Worm (Caenorhabditis elegans) whole organism, L4 larva: ENCODE data around the gene cyp-32A1.
A peak's percentile ranks its signal among the peaks of the same experiment; 100 is the strongest.

Experiments
- D1046.2 ChIP-seq: fragments of 200-800 bp; sonication (Bioruptor generic); IDR thresholded peaks from 2 replicates; pipeline ENCODE4 v1.3.6; 2022; ENCODE audit warnings: missing genetic modification characterization, missing compliant biosample characterization
- F10B5.3 ChIP-seq: sonication (generic microtip); optimal IDR thresholded peaks from 2 replicates; lab custom pipeline; 2016; ENCODE audit warnings: mild to moderate bottlenecking, missing genetic modification characterization, missing compliant biosample characterization
- F37D6.2 ChIP-seq: sonication (generic microtip); optimal IDR thresholded peaks from 2 replicates; lab custom pipeline; 2016; ENCODE audit warnings: mild to moderate bottlenecking, missing genetic modification characterization, missing compliant biosample characterization
- F49E8.2 ChIP-seq: sonication (generic microtip); optimal IDR thresholded peaks from 2 replicates; lab custom pipeline; 2016; ENCODE audit warnings: missing compliant biosample characterization, mild to moderate bottlenecking, missing genetic modification characterization, borderline replicate concordance
- R02D3.7 ChIP-seq: fragments of 150-350 bp; sonication (generic microtip); optimal IDR thresholded peaks from 3 replicates; lab custom pipeline; 2014; ENCODE audit warnings: missing biosample characterization, missing genetic modification characterization
- Y75B8A.6 ChIP-seq: fragments of 200-800 bp; sonication (Bioruptor generic); IDR thresholded peaks from 2 replicates; pipeline ENCODE4 v1.3.6; 2022; ENCODE audit warnings: missing genetic modification reagents, missing genetic modification characterization, missing compliant biosample characterization
- aha-1 ChIP-seq: fragments of 150-350 bp; peaks from one replicate; lab custom pipeline; 2014; ENCODE audit warnings: missing biosample characterization, missing genetic modification characterization
- ceh-20 ChIP-seq: fragments of 200-800 bp; sonication (Bioruptor generic); IDR thresholded peaks from 2 replicates; pipeline ENCODE4 v1.3.6; 2022; ENCODE audit warnings: missing genetic modification reagents, missing genetic modification characterization, missing compliant biosample characterization
- ceh-44 ChIP-seq: fragments of 200-800 bp; sonication (Bioruptor generic); IDR thresholded peaks from 2 replicates; pipeline ENCODE4 v1.3.6; 2022; ENCODE audit warnings: missing genetic modification reagents, missing genetic modification characterization, missing compliant biosample characterization
- cey-2 ChIP-seq: sonication (generic microtip); optimal IDR thresholded peaks from 3 replicates; lab custom pipeline; 2017; ENCODE audit warnings: missing genetic modification characterization, mild to moderate bottlenecking, missing compliant biosample characterization, antibody characterized with exemption, borderline replicate concordance; ENCODE audit not compliant: insufficient read depth
- ctbp-1 ChIP-seq: fragments of 200-800 bp; sonication (Bioruptor generic); IDR thresholded peaks from 2 replicates; pipeline ENCODE4 v1.3.6; 2022; ENCODE audit warnings: missing genetic modification reagents, missing genetic modification characterization, missing compliant biosample characterization
- daf-8 ChIP-seq: fragments of 200-800 bp; sonication (Bioruptor generic); IDR thresholded peaks from 2 replicates; pipeline ENCODE4 v1.3.6; 2022; ENCODE audit warnings: missing genetic modification characterization, missing compliant biosample characterization
- dmd-6 ChIP-seq: fragments of 200-800 bp; sonication (Bioruptor generic); IDR thresholded peaks from 2 replicates; pipeline ENCODE4 v1.3.6; 2022; ENCODE audit warnings: missing genetic modification reagents, missing genetic modification characterization, missing compliant biosample characterization
- duxl-1 ChIP-seq: sonication (generic microtip); optimal IDR thresholded peaks from 2 replicates; lab custom pipeline; 2016; ENCODE audit warnings: mild to moderate bottlenecking, missing genetic modification characterization, moderate library complexity, missing compliant biosample characterization; ENCODE audit not compliant: poor library complexity
- egl-27 ChIP-seq: sonication (generic microtip); optimal IDR thresholded peaks from 3 replicates; lab custom pipeline; 2017; ENCODE audit warnings: missing biosample characterization, missing genetic modification reagents, missing genetic modification characterization
- egl-43 ChIP-seq: fragments of 200-800 bp; sonication (Bioruptor generic); IDR thresholded peaks from 2 replicates; pipeline ENCODE4 v1.3.6; 2022; ENCODE audit warnings: missing genetic modification reagents, missing genetic modification characterization, missing compliant biosample characterization
- fos-1 ChIP-seq: fragments of 150-350 bp; optimal IDR thresholded peaks from 2 replicates; lab custom pipeline; 2014; ENCODE audit warnings: missing biosample characterization, missing genetic modification characterization
- lin-13 ChIP-seq: fragments of 150-350 bp; optimal IDR thresholded peaks from 2 replicates; lab custom pipeline; 2014; ENCODE audit warnings: missing biosample characterization, missing genetic modification reagents, missing genetic modification characterization
- lin-38 ChIP-seq: fragments of 200-800 bp; sonication (Bioruptor generic); IDR thresholded peaks from 2 replicates; pipeline ENCODE4 v1.3.6; 2022; ENCODE audit warnings: missing genetic modification reagents, missing genetic modification characterization, missing compliant biosample characterization
- madf-5 ChIP-seq, 2 experiments: fragments of 200-800 bp; sonication (Bioruptor generic); IDR thresholded peaks; 2 replicates each; pipeline ENCODE4 v1.3.6; 2022; ENCODE audit warnings: missing compliant biosample characterization in 2 of 2, missing genetic modification characterization in 2 of 2
- mdl-1 ChIP-seq, 2 experiments: fragments of 150-350 bp in 1 of 2; sonication (generic microtip) in 1 of 2; optimal IDR thresholded peaks; 2 replicates each; lab custom pipeline; 2014 to 2017; ENCODE audit warnings: missing biosample characterization in 2 of 2, missing genetic modification characterization in 2 of 2
- mep-1 ChIP-seq: fragments of 150-350 bp; sonication (generic microtip); optimal IDR thresholded peaks from 3 replicates; lab custom pipeline; 2014; ENCODE audit warnings: missing biosample characterization, missing genetic modification characterization
- nhr-10 ChIP-seq: fragments of 150-350 bp; optimal IDR thresholded peaks from 2 replicates; lab custom pipeline; 2014; ENCODE audit warnings: missing biosample characterization, missing genetic modification characterization
- nhr-102 ChIP-seq: sonication (generic microtip); optimal IDR thresholded peaks from 2 replicates; lab custom pipeline; 2016; ENCODE audit warnings: mild to moderate bottlenecking, missing genetic modification characterization, moderate library complexity, missing compliant biosample characterization
- nhr-237 ChIP-seq: sonication (generic microtip); optimal IDR thresholded peaks from 2 replicates; lab custom pipeline; 2017; ENCODE audit warnings: missing biosample characterization, missing genetic modification characterization
- nhr-28 ChIP-seq: fragments of 150-350 bp; optimal IDR thresholded peaks from 2 replicates; lab custom pipeline; 2014; ENCODE audit warnings: missing biosample characterization, missing genetic modification characterization
- nhr-41 ChIP-seq: fragments of 200-800 bp; sonication (Bioruptor generic); IDR thresholded peaks from 2 replicates; pipeline ENCODE4 v1.3.6; 2022; ENCODE audit warnings: missing genetic modification reagents, missing genetic modification characterization, missing compliant biosample characterization
- nhr-6 ChIP-seq: fragments of 150-350 bp; optimal IDR thresholded peaks from 2 replicates; lab custom pipeline; 2014; ENCODE audit warnings: missing biosample characterization, missing genetic modification characterization
- nhr-76 ChIP-seq: fragments of 150-350 bp; optimal IDR thresholded peaks from 2 replicates; lab custom pipeline; 2014; ENCODE audit warnings: missing biosample characterization, missing genetic modification characterization
- pha-4 ChIP-seq, 2 experiments: fragments of 150-350 bp in 1 of 2; fragments of 200-800 bp in 1 of 2; sonication (Bioruptor generic) in 1 of 2; IDR thresholded peaks in 1 of 2; optimal IDR thresholded peaks in 1 of 2; 2 replicates each; pipeline versions ENCODE4 v1.3.6 to Lab custom; 2014 to 2022; ENCODE audit warnings: missing genetic modification characterization in 2 of 2, missing genetic modification reagents in 2 of 2, missing biosample characterization in 1 of 2, missing compliant biosample characterization in 1 of 2
- snpc-4 ChIP-seq: fragments of 150-350 bp; optimal IDR thresholded peaks from 2 replicates; lab custom pipeline; 2014; ENCODE audit warnings: missing biosample characterization, missing genetic modification characterization
- tra-1 ChIP-seq: fragments of 200-800 bp; sonication (Bioruptor generic); IDR thresholded peaks from 2 replicates; pipeline ENCODE4 v1.3.6; 2022; ENCODE audit warnings: missing genetic modification reagents, missing genetic modification characterization, missing compliant biosample characterization
- unc-130 ChIP-seq: sonication (generic microtip); optimal IDR thresholded peaks from 2 replicates; lab custom pipeline; 2016; ENCODE audit warnings: missing genetic modification reagents, missing genetic modification characterization, missing compliant biosample characterization
- unc-62 ChIP-seq, 3 experiments: fragments of 150-350 bp in 1 of 3; sonication (generic microtip); optimal IDR thresholded peaks in 2 of 3; peaks in 1 of 3; 1 replicate in 1 of 3; 2 replicates in 2 of 3; lab custom pipeline; 2014 to 2017; ENCODE audit warnings: missing biosample characterization in 3 of 3, missing genetic modification characterization in 3 of 3, missing genetic modification reagents in 3 of 3, missing genotype in 1 of 3
- vab-7 ChIP-seq: fragments of 200-800 bp; sonication (Bioruptor generic); IDR thresholded peaks from 2 replicates; pipeline ENCODE4 v1.3.6; 2022; ENCODE audit warnings: missing genetic modification reagents, missing genetic modification characterization, missing compliant biosample characterization
- zfp-2 ChIP-seq: sonication (generic microtip); optimal IDR thresholded peaks from 2 replicates; lab custom pipeline; 2016; ENCODE audit warnings: mild to moderate bottlenecking, missing genetic modification characterization, missing compliant biosample characterization
- ztf-11 ChIP-seq: fragments of 150-350 bp; optimal IDR thresholded peaks from 2 replicates; lab custom pipeline; 2014; ENCODE audit warnings: missing biosample characterization, missing genetic modification characterization

cyp-32A1 gene

DNA sequence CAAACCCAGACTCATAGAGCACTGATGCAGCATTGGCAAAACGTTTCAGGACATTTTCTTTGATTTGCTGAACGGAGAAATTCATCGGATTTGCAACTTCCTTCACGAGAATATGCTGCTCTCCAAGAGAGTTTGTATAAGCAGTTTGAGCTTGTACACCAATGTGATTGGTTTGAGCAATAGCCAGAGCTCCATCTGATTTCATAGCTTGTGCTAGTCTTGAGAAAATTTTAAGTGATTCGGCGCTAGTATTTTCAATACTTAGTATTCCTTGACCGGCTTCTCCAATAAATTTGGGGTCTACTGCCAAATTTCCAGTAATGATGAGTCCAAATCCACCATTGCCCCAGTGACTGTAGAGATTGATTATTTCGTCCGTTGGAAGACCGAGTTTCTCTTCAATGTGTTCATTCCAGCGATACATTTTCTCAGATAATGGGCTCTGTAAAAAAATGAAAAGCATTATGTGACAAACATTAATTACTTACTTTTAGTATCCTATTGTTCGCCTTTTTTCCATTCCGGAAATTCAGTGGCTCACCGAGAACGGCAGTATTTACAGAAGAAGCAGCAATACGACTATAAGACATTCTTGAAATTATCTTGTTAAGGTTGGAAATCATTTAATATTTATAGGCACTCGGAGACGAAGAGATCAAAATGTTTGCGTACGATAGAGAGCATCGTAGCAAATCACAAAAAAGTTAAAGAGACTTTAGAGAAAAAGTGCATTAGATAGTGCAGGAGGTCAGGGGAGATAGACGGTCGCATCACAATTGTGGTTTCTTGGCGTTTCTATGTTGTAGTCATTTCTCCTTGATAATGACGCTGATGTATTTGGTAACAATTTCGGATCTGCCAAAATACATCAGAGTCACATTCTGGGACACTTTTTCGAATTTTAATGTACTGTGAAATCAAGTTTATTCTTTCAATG, 28.0 kb downstream of the cyp-32A1 start, which contains the start of gene ZK742.3 (continued):
- peak; percentile 95 for TF ChIP-seq aha-1 (tag; lab: Kevin White, UChicago)
- TF ChIP-seq cey-2: no peak
- no peak for TF ChIP-seq F49E8.2 (tag; lab: Kevin White, UChicago)
- no peak for TF ChIP-seq R02D3.7 (tag; lab: Kevin White, UChicago)
- peak; percentile 71 for TF ChIP-seq dmd-6 (GFP tag; lab: Robert Waterston, UW)

DNA sequence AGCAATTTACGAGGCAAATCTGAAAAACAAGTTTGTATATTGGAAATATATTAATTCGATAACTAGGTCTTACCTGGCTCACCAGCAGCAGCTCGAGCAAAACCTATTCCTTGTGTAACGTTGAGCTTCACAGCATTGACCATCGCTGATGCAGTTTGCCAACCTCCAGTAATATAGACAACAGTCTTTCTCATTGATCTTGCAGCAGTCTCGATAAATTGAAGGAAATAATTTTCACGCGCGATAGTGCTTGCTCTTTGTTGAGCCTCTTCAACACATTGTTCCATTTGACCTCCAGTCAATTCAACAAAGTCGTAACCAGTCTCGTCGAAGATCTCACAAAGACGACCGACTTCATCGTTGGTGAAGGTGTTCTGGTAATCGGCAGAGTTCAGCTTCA, 29.0 kb downstream of the cyp-32A1 start:
- TF ChIP-seq lin-38 (GFP tag; lab: Robert Waterston, UW) (no peak), aha-1 (tag; lab: Kevin White, UChicago) (peak; percentile 97), ztf-11 (tag; lab: Kevin White, UChicago) (no peak), ceh-20 (GFP tag; lab: Robert Waterston, UW) (no peak), unc-130 (GFP tag; lab: Kevin White, UChicago) (no peak), Y75B8A.6 (GFP tag; lab: Robert Waterston, UW) (no peak), F10B5.3 (tag; lab: Kevin White, UChicago) (no peak)

DNA sequence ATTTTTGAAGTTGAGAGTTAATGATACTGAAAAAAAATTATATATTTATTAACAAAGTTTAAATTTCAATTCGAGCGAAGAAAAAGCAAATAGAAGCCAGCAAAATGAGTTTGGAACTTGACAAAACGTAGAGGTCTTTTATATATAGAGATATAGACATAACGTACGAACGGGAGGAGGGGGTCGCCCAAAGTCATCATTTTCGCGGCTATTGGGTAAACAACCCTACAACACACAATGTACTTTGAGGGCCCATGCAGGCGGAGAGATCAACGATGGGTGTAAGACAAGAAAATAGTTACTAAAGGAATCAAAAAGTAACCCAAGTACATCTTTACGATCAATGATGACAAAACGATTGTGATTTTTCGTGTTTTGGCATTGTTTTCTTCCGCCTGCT, 30.1 kb downstream of the cyp-32A1 start, which contains the start of gene ZK742.4:
Gene ZK742.4 (minus strand): TSS at position 35 of the 400 bp plus-strand sequence.
- no peak for TF ChIP-seq mep-1
- no peak for TF ChIP-seq ceh-44 (GFP tag; lab: Robert Waterston, UW)
- TF ChIP-seq duxl-1: no peak
- no peak for TF ChIP-seq fos-1
- no peak for TF ChIP-seq tra-1 (GFP tag; lab: Robert Waterston, UW)
- no peak for TF ChIP-seq ztf-11 (tag; lab: Kevin White, UChicago)
- TF ChIP-seq nhr-28 (tag; lab: Kevin White, UChicago): peak; percentile 43
- TF ChIP-seq pha-4 (GFP tag; IDR thresholded peaks at IDR 0.05; lab: Robert Waterston, UW): 0 out of 2 replicates have a peak, but pooled peaks have one; percentile 21
- no peak for TF ChIP-seq pha-4 (tag; optimal IDR thresholded peaks at IDR 0.05; lab: Kevin White, UChicago)
- no peak for TF ChIP-seq mdl-1 (tag; optimal IDR thresholded peaks at IDR 0.05; lab: Kevin White, UChicago)
- TF ChIP-seq dmd-6 (GFP tag; lab: Robert Waterston, UW): no peak
- TF ChIP-seq F37D6.2 (tag; lab: Kevin White, UChicago): no peak
- TF ChIP-seq nhr-237 (tag; lab: Kevin White, UChicago): no peak

DNA sequence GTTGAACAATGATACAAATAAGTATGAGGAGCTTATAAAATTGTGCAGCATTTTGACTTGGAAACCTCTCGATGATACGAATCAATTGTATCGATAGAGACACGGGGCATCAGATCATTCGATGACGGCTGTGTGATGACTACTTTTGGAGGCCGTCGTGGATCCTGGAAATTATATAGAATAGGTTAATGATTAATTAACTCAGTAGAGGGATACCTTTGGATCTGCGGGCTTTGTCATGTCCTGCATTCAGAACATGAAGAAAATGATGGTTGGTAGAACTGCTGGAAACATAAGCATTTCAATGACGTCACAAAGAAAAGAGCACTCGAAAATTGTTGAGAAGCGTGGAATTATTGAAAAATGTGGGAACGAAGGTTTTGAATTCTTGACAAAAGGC, 33.0 kb downstream of the cyp-32A1 start, which contains the start of gene ZK742.6:
Gene ZK742.6 (minus strand): TSS at position 342 of the 400 bp plus-strand sequence.
- no peak for TF ChIP-seq egl-43 (GFP tag; lab: Robert Waterston, UW)
- TF ChIP-seq madf-5 (GFP tag; IDR thresholded peaks at IDR 0.05; lab: Robert Waterston, UW): no peak
- no peak for TF ChIP-seq egl-27 (tag; lab: Kevin White, UChicago)
- TF ChIP-seq vab-7 (GFP tag; lab: Robert Waterston, UW): no peak
- no peak for TF ChIP-seq unc-62 (GFP tag; optimal IDR thresholded peaks at IDR 0.05 in 1 of 2; lab: Kevin White, UChicago)
- no peak for TF ChIP-seq unc-62 (tag; optimal IDR thresholded peaks at IDR 0.05; lab: Kevin White, UChicago)
- no peak for TF ChIP-seq nhr-41 (GFP tag; lab: Robert Waterston, UW)
- TF ChIP-seq nhr-10: no peak
- no peak for TF ChIP-seq lin-13 (GFP tag; lab: Kevin White, UChicago)
- no peak for TF ChIP-seq daf-8
- no peak for TF ChIP-seq nhr-102 (tag; lab: Kevin White, UChicago)
- TF ChIP-seq nhr-76: no peak
- no peak for TF ChIP-seq ctbp-1 (GFP tag; lab: Robert Waterston, UW)
- TF ChIP-seq zfp-2 (tag; lab: Kevin White, UChicago): no peak
- no peak for TF ChIP-seq nhr-6 (tag; lab: Kevin White, UChicago)
- no peak for TF ChIP-seq snpc-4 (tag; lab: Kevin White, UChicago)
- TF ChIP-seq D1046.2 (GFP tag; lab: Robert Waterston, UW): no peak
- TF ChIP-seq, all 104 proteins: peak for 0
